Fruit fly (Drosophila melanogaster) whole organism, embryonic: ENCODE results near the gene MTF-1.

Experiments used
- Antp ChIP-seq: fragments of 200-800 bp; sonication (Bioruptor generic); optimal IDR thresholded peaks from 3 replicates; lab custom pipeline; 2016; ENCODE audit warnings: missing biosample characterization, missing genetic modification characterization
- CG10274 ChIP-seq: fragments of 200-800 bp; sonication (Bioruptor generic); optimal IDR thresholded peaks from 3 replicates; lab custom pipeline; 2017; ENCODE audit warnings: missing biosample characterization, mild to moderate bottlenecking, missing genetic modification characterization
- CG11085 ChIP-seq: fragments of 200-800 bp; sonication (Bioruptor generic); IDR thresholded peaks from 2 replicates; pipeline ENCODE4 v1.3.6; 2022; ENCODE audit warnings: missing biosample characterization, missing genetic modification characterization
- CG11398 ChIP-seq: fragments of 200-800 bp; sonication (Bioruptor generic); optimal IDR thresholded peaks from 2 replicates; lab custom pipeline; 2016; ENCODE audit warnings: missing biosample characterization, missing genetic modification characterization
- CG12104 ChIP-seq: fragments of 200-800 bp; sonication (Bioruptor generic); optimal IDR thresholded peaks from 3 replicates; lab custom pipeline; 2016; ENCODE audit warnings: missing biosample characterization, missing genetic modification characterization
- CG1233 ChIP-seq: fragments of 200-800 bp; sonication (Bioruptor generic); optimal IDR thresholded peaks from 4 replicates; lab custom pipeline; 2018; ENCODE audit warnings: missing biosample characterization, mild to moderate bottlenecking, missing genetic modification characterization
- CG13296 ChIP-seq: fragments of 200-800 bp; sonication (Bioruptor generic); optimal IDR thresholded peaks from 3 replicates; lab custom pipeline; 2018; ENCODE audit warnings: missing biosample characterization, mild to moderate bottlenecking, missing genetic modification characterization
- CG13624 ChIP-seq: fragments of 200-800 bp; sonication (Bioruptor generic); optimal IDR thresholded peaks from 2 replicates; lab custom pipeline; 2016; ENCODE audit warnings: missing biosample characterization, missing genetic modification characterization
- CG13775 ChIP-seq: fragments of 200-800 bp; sonication (Bioruptor generic); optimal IDR thresholded peaks from 3 replicates; lab custom pipeline; 2017; ENCODE audit warnings: missing biosample characterization, mild to moderate bottlenecking, missing genetic modification characterization
- CG1529 ChIP-seq: fragments of 200-800 bp; sonication (Bioruptor generic); optimal IDR thresholded peaks from 3 replicates; lab custom pipeline; 2018; ENCODE audit warnings: missing biosample characterization, missing genetic modification characterization
- CG17186 ChIP-seq: fragments of 200-800 bp; sonication (Bioruptor generic); optimal IDR thresholded peaks from 3 replicates; lab custom pipeline; 2017; ENCODE audit warnings: missing biosample characterization, missing genetic modification reagents, missing genetic modification characterization
- CG17802 ChIP-seq: fragments of 200-800 bp; sonication (Bioruptor generic); optimal IDR thresholded peaks from 2 replicates; lab custom pipeline; 2018; ENCODE audit warnings: missing biosample characterization, mild to moderate bottlenecking, missing genetic modification characterization, moderate library complexity
- CG1792 ChIP-seq: fragments of 200-800 bp; sonication (Bioruptor generic); optimal IDR thresholded peaks from 2 replicates; lab custom pipeline; 2016; ENCODE audit warnings: missing biosample characterization, missing genetic modification characterization
- CG2116 ChIP-seq: fragments of 200-800 bp; sonication (Bioruptor generic); optimal IDR thresholded peaks from 3 replicates; lab custom pipeline; 2018; ENCODE audit warnings: missing biosample characterization, mild to moderate bottlenecking, missing genetic modification characterization
- CG32532 ChIP-seq: fragments of 200-800 bp; sonication (Bioruptor generic); IDR thresholded peaks from 2 replicates; pipeline ENCODE4 v1.3.6; 2022; ENCODE audit warnings: missing biosample characterization, missing genetic modification characterization
- CG34224 ChIP-seq: fragments of 200-800 bp; sonication (Bioruptor generic); IDR thresholded peaks from 3 replicates; pipeline ENCODE4 v1.3.6; 2022; ENCODE audit warnings: missing biosample characterization, missing genetic modification characterization; ENCODE audit not compliant: partially characterized antibody
- CG4820 ChIP-seq: fragments of 200-800 bp; sonication (Bioruptor generic); optimal IDR thresholded peaks from 3 replicates; lab custom pipeline; 2016; ENCODE audit warnings: missing biosample characterization, missing genetic modification characterization
- CG8924 ChIP-seq: fragments of 200-800 bp; optimal IDR thresholded peaks from 3 replicates; lab custom pipeline; 2019; ENCODE audit warnings: missing biosample characterization, mild to moderate bottlenecking, missing genetic modification characterization, moderate library complexity
- Chrac-16 ChIP-seq: fragments of 200-800 bp; sonication (Bioruptor generic); optimal IDR thresholded peaks from 3 replicates; lab custom pipeline; 2016; ENCODE audit warnings: missing biosample characterization, missing genetic modification characterization
- D19A ChIP-seq: fragments of 200-800 bp; optimal IDR thresholded peaks from 3 replicates; lab custom pipeline; 2019; ENCODE audit warnings: missing biosample characterization, mild to moderate bottlenecking, missing genetic modification characterization, moderate library complexity
- Dad ChIP-seq: fragments of 200-800 bp; sonication (Bioruptor generic); optimal IDR thresholded peaks from 3 replicates; lab custom pipeline; 2016; ENCODE audit warnings: missing biosample characterization, missing genetic modification characterization
- HHEX ChIP-seq: fragments of 200-800 bp; sonication (Bioruptor generic); optimal IDR thresholded peaks from 3 replicates; lab custom pipeline; 2017; ENCODE audit warnings: missing biosample characterization, mild to moderate bottlenecking, missing genetic modification characterization, missing genetic modification reagents
- MBD-R2 ChIP-seq: fragments of 200-800 bp; sonication (Bioruptor generic); IDR thresholded peaks from 2 replicates; pipeline ENCODE4 v1.3.6; 2022; ENCODE audit warnings: missing biosample characterization, missing genetic modification characterization
- MTF-1 ChIP-seq: fragments of 200-800 bp; sonication (Bioruptor generic); optimal IDR thresholded peaks from 2 replicates; lab custom pipeline; 2018; ENCODE audit warnings: missing biosample characterization, mild to moderate bottlenecking, missing genetic modification characterization, borderline replicate concordance
- Mad ChIP-seq: fragments of 200-800 bp; sonication (Bioruptor generic); optimal IDR thresholded peaks from 2 replicates; lab custom pipeline; 2016; ENCODE audit warnings: missing biosample characterization, missing genetic modification characterization
- Mes4 ChIP-seq: fragments of 200-800 bp; sonication (Bioruptor generic); optimal IDR thresholded peaks from 2 replicates; lab custom pipeline; 2016; ENCODE audit warnings: missing biosample characterization, missing genetic modification characterization
- Myb ChIP-seq: fragments of 200-800 bp; sonication (Bioruptor generic); optimal IDR thresholded peaks from 2 replicates; lab custom pipeline; 2016; ENCODE audit warnings: missing biosample characterization, missing genetic modification characterization
- Ravus ChIP-seq: fragments of 200-800 bp; sonication (Bioruptor generic); IDR thresholded peaks from 2 replicates; pipeline ENCODE4 v1.3.6; 2022; ENCODE audit warnings: missing biosample characterization, missing genetic modification characterization
- Rfx ChIP-seq: fragments of 200-800 bp; sonication (Bioruptor generic); IDR thresholded peaks from 2 replicates; pipeline ENCODE4 v1.3.6; 2022; ENCODE audit warnings: missing biosample characterization, missing genetic modification characterization
- Scr ChIP-seq: fragments of 200-800 bp; sonication (Bioruptor generic); IDR thresholded peaks from 2 replicates; pipeline ENCODE4 v1.3.6; 2022; ENCODE audit warnings: missing biosample characterization, missing genetic modification characterization; ENCODE audit not compliant: partially characterized antibody
- Six4 ChIP-seq: fragments of 200-800 bp; sonication (Bioruptor generic); optimal IDR thresholded peaks from 2 replicates; lab custom pipeline; 2016; ENCODE audit warnings: missing biosample characterization, missing genetic modification characterization
- Usf ChIP-seq: fragments of 200-800 bp; sonication (Bioruptor generic); optimal IDR thresholded peaks from 2 replicates; lab custom pipeline; 2017; ENCODE audit warnings: missing genotype, missing biosample characterization, missing genetic modification characterization
- amos ChIP-seq: fragments of 200-800 bp; sonication (Bioruptor generic); IDR thresholded peaks from 2 replicates; pipeline ENCODE4 v1.3.6; 2022; ENCODE audit warnings: missing biosample characterization, missing genetic modification characterization; ENCODE audit not compliant: partially characterized antibody
- ara ChIP-seq: fragments of 200-800 bp; sonication (Bioruptor generic); IDR thresholded peaks from 2 replicates; pipeline ENCODE4 v1.3.6; 2022; ENCODE audit warnings: missing biosample characterization, missing genetic modification characterization
- ash1 ChIP-seq: fragments of 200-800 bp; sonication (Bioruptor generic); optimal IDR thresholded peaks from 2 replicates; lab custom pipeline; 2018; ENCODE audit warnings: missing biosample characterization, mild to moderate bottlenecking, missing genetic modification characterization
- crp ChIP-seq, 2 experiments: fragments of 200-800 bp; sonication (Bioruptor generic); optimal IDR thresholded peaks; 2 replicates in 1 of 2; 3 replicates in 1 of 2; lab custom pipeline; 2017; ENCODE audit warnings: missing biosample characterization in 2 of 2, missing genetic modification characterization in 2 of 2, mild to moderate bottlenecking in 1 of 2, moderate library complexity in 1 of 2
- eve ChIP-seq, 2 experiments: fragments of >200 bp; optimal IDR thresholded peaks; 2 replicates each; lab custom pipeline; 2017; ENCODE audit warnings: missing biosample characterization in 2 of 2, missing genetic modification characterization in 2 of 2
- fd64A ChIP-seq: fragments of 200-800 bp; sonication (Bioruptor generic); optimal IDR thresholded peaks from 3 replicates; lab custom pipeline; 2018; ENCODE audit warnings: missing biosample characterization, mild to moderate bottlenecking, missing genetic modification characterization
- fu2 ChIP-seq: fragments of 200-800 bp; sonication (Bioruptor generic); optimal IDR thresholded peaks from 2 replicates; lab custom pipeline; 2016; ENCODE audit warnings: missing biosample characterization, missing genetic modification characterization
- klu ChIP-seq: fragments of 200-800 bp; sonication (Bioruptor generic); IDR thresholded peaks from 2 replicates; pipeline ENCODE4 v1.3.6; 2022; ENCODE audit warnings: missing biosample characterization, missing genetic modification characterization
- onecut ChIP-seq: fragments of 200-800 bp; sonication (Bioruptor generic); IDR thresholded peaks from 2 replicates; pipeline ENCODE4 v1.3.6; 2022; ENCODE audit warnings: missing biosample characterization, missing genetic modification characterization
- pros ChIP-seq: fragments of 200-800 bp; sonication (Bioruptor generic); optimal IDR thresholded peaks from 3 replicates; lab custom pipeline; 2019; ENCODE audit warnings: missing biosample characterization, mild to moderate bottlenecking, missing genetic modification characterization, moderate library complexity
- ro ChIP-seq: fragments of 200-800 bp; sonication (Bioruptor generic); IDR thresholded peaks from 2 replicates; pipeline ENCODE4 v1.3.6; 2022; ENCODE audit warnings: missing biosample characterization, missing genetic modification characterization
- sc ChIP-seq, 3 experiments: fragments of >200 bp in 2 of 3; fragments of 200-800 bp in 1 of 3; sonication (Bioruptor generic) in 1 of 3; optimal IDR thresholded peaks; 2 replicates in 2 of 3; 3 replicates in 1 of 3; lab custom pipeline; 2017; ENCODE audit warnings: mild to moderate bottlenecking in 1 of 3, missing biosample characterization in 1 of 3, missing genetic modification characterization in 1 of 3, missing genetic modification reagents in 1 of 3
- slou ChIP-seq: fragments of 200-800 bp; sonication (Bioruptor generic); optimal IDR thresholded peaks from 3 replicates; lab custom pipeline; 2016; ENCODE audit warnings: missing biosample characterization, missing genetic modification characterization
- tio ChIP-seq: fragments of 200-800 bp; sonication (Bioruptor generic); optimal IDR thresholded peaks from 2 replicates; lab custom pipeline; 2017; ENCODE audit warnings: missing biosample characterization, missing genetic modification characterization, inconsistent platforms
- ttk ChIP-seq: fragments of 200-800 bp; sonication (Bioruptor generic); IDR thresholded peaks from 2 replicates; pipeline ENCODE4 v2.1.2; 2022; ENCODE audit warnings: missing biosample characterization, missing genetic modification characterization
- zfh2 ChIP-seq: fragments of 200-800 bp; sonication (Bioruptor generic); optimal IDR thresholded peaks from 2 replicates; lab custom pipeline; 2016; ENCODE audit warnings: missing biosample characterization, missing genetic modification characterization

The MTF-1 gene

DNA sequence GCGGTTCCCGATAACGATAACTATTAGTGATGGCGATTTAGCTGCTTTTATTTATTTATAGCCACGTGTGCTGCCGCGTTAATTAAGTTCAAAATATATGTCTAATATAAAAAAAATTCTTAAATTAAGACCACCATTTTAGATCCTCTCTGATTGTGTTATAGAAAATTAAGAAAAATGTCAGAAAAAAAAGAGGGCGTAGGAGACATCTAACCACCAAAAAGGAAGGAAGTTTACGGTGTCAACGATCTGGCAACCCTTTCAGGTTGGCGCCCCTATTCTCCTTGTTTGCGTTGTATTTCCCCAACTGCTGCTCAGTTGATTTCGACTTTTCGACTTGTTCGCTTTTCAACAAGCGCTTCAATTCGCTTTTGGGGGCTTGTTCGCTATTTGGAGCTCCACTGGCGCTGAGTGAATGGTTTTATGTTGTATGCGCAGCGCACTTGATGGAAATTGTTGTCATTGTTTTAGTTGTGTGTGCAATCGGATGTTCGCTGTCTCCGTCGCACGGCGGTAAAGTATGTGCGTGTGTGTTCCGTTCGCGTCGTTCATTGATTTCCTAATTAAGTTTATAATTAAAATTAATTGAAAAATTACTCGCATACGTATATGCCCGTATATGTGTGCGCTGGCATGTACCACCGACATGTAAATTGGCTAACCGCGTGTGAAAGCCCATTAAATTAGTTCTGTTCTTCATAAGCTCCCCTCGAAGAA is 30.8 kb downstream of the MTF-1 start, which contains the start of the genes CG3434 and CG44838 (continued):
- TF ChIP-seq amos (GFP tag; lab: Robert Waterston, UW), result no peak; the same call in 1 of the 2 replicates
- TF ChIP-seq CG4820 (GFP tag; lab: Kevin White, UChicago), result peak; percentile 74
- TF ChIP-seq Scr (GFP tag; lab: Robert Waterston, UW), result peak; percentile 33
- peak; percentile 85 for TF ChIP-seq Rfx (GFP tag; lab: Robert Waterston, UW)
- peak; percentile 65 for TF ChIP-seq ara (GFP tag; lab: Robert Waterston, UW)
- TF ChIP-seq CG1792 (GFP tag; lab: Kevin White, UChicago), result peak; percentile 67
- peak; percentile 84 for TF ChIP-seq Chrac-16 (GFP tag; lab: Kevin White, UChicago)
- peak; percentile 15 for TF ChIP-seq fd64A
- peak; percentile 58 for TF ChIP-seq CG17186 (GFP tag; lab: Kevin White, UChicago)
- peak; percentile 66 for TF ChIP-seq CG13624 (GFP tag; lab: Kevin White, UChicago)
- TF ChIP-seq eve (GFP tag; optimal IDR thresholded peaks at IDR 0.05; lab: Kevin White, UChicago), result no peak
- peak; percentile 58 for TF ChIP-seq CG17802
- TF ChIP-seq Mes4, result peak; percentile 68
- peak; percentile 60 for TF ChIP-seq Myb (GFP tag; lab: Kevin White, UChicago)
- peak; percentile 51 for TF ChIP-seq onecut
- TF ChIP-seq CG12104, result peak; percentile 54
- TF ChIP-seq CG11398 (GFP tag; lab: Kevin White, UChicago), result no peak
- TF ChIP-seq crp (GFP tag; optimal IDR thresholded peaks at IDR 0.05; lab: Kevin White, UChicago), result peak in 1 of 2 experiments; percentile 55
- TF ChIP-seq ash1, result no peak
- TF ChIP-seq Usf, result peak; percentile 57
- peak; percentile 70 for TF ChIP-seq ttk (GFP tag; lab: Robert Waterston, UW)
- peak; percentile 89 for TF ChIP-seq CG8924 (tag; lab: Kevin White, UChicago)
- peak; percentile 39 for TF ChIP-seq slou
- peak; percentile 80 for TF ChIP-seq CG13296 (GFP tag; lab: Kevin White, UChicago)
- TF ChIP-seq Six4 (GFP tag; lab: Kevin White, UChicago), result peak; percentile 80
- TF ChIP-seq klu (GFP tag; lab: Robert Waterston, UW), result peak; percentile 51; the same call in 1 of the 2 replicates
- TF ChIP-seq pros, result peak; percentile 17
- peak; percentile 62; the same call in 1 of the 2 replicates for TF ChIP-seq CG11085
- peak; percentile 74 for TF ChIP-seq MBD-R2 (GFP tag; lab: Robert Waterston, UW)
- TF ChIP-seq Antp (GFP tag; lab: Kevin White, UChicago), result peak; percentile 62
- peak; percentile 81 for TF ChIP-seq CG32532 (GFP tag; lab: Robert Waterston, UW)
- peak; percentile 70 for TF ChIP-seq tio (GFP tag; lab: Kevin White, UChicago)
- TF ChIP-seq CG2116, result peak; percentile 88
- TF ChIP-seq MTF-1 (GFP tag; lab: Kevin White, UChicago), result peak; percentile 36
- no peak for TF ChIP-seq sc (optimal IDR thresholded peaks at IDR 0.05; lab: Kevin White, UChicago)
- peak; percentile 70 for TF ChIP-seq sc (GFP tag; optimal IDR thresholded peaks at IDR 0.05; lab: Kevin White, UChicago)
- TF ChIP-seq fu2 (GFP tag; lab: Kevin White, UChicago), result peak; percentile 39
- peak; percentile 74 for TF ChIP-seq CG1233 (GFP tag; lab: Kevin White, UChicago)
- TF ChIP-seq CG34224 (GFP tag; lab: Robert Waterston, UW), result 0 out of 3 replicates have a peak, but pooled peaks have one; percentile 34
- TF ChIP-seq HHEX, result peak; percentile 62
- TF ChIP-seq CG13775 (GFP tag; lab: Kevin White, UChicago), result peak; percentile 89
- peak; percentile 45 for TF ChIP-seq CG1529 (GFP tag; lab: Kevin White, UChicago)
- TF ChIP-seq Ravus (GFP tag; lab: Robert Waterston, UW), result no peak; the same call in 1 of the 2 replicates
- peak; percentile 75 for TF ChIP-seq D19A (tag; lab: Kevin White, UChicago)
- peak; percentile 75 for TF ChIP-seq zfh2
- TF ChIP-seq CG10274 (GFP tag; lab: Kevin White, UChicago), result peak; percentile 45
- peak; percentile 71 for TF ChIP-seq Dad (GFP tag; lab: Kevin White, UChicago)
- TF ChIP-seq Mad (GFP tag; lab: Kevin White, UChicago), result peak; percentile 82
- TF ChIP-seq ro (GFP tag; lab: Robert Waterston, UW), result no peak
